Worm (Caenorhabditis elegans) whole organism, L4/young adult: ENCODE measurements around the gene K12D12.4.

Experiments used
- W03F9.2 ChIP-seq: fragments of 150-350 bp; optimal IDR thresholded peaks from 2 replicates; lab custom pipeline; 2014; ENCODE audit warnings: missing biosample characterization, missing genetic modification characterization
- dao-5 ChIP-seq: sonication (generic microtip); optimal IDR thresholded peaks from 2 replicates; lab custom pipeline; 2016; ENCODE audit warnings: missing genotype, missing genetic modification characterization, moderate library complexity, missing compliant biosample characterization
- him-1 ChIP-seq: sonication (generic microtip); optimal IDR thresholded peaks from 2 replicates; lab custom pipeline; 2016; ENCODE audit warnings: missing genotype, missing genetic modification reagents, missing genetic modification characterization, missing compliant biosample characterization

- no peak for TF ChIP-seq W03F9.2 (tag; lab: Kevin White, UChicago)
- no peak for TF ChIP-seq him-1 (tag; lab: Kevin White, UChicago)
- TF ChIP-seq dao-5 (tag; lab: Kevin White, UChicago) = no peak
These were observed 23.2 kb downstream of the K12D12.4 start, which contains the start of gene T27D12.1 for ce11 chrII:11842317-11842716.
